Fruit fly (Drosophila melanogaster) whole organism, embryonic: ENCODE data around the gene CG1231.

Experiments
- klu ChIP-seq: fragments of 200-800 bp; sonication (Bioruptor generic); IDR thresholded peaks from 2 replicates; pipeline ENCODE4 v1.3.6; 2022; ENCODE audit warnings: missing biosample characterization, missing genetic modification characterization
- usp ChIP-seq: fragments of >200 bp; optimal IDR thresholded peaks from 2 replicates; lab custom pipeline; 2017; ENCODE audit warnings: missing biosample characterization, missing genetic modification characterization

dm6 chr3L:378906-379305 lies 22.7 kb downstream of the CG1231 start:
- TF ChIP-seq usp (GFP tag; lab: Kevin White, UChicago) (no peak), klu (no peak)
